Worm (Caenorhabditis elegans) whole organism, mixed stage, embryonic: ENCODE data around the gene spcs-2.

Experiments used
- M03D4.4 ChIP-seq: sonication (generic microtip); optimal IDR thresholded peaks from 2 replicates; lab custom pipeline; 2017; ENCODE audit warnings: mild to moderate bottlenecking, missing genetic modification characterization, missing compliant biosample characterization
- bed-3 ChIP-seq: fragments of 200-800 bp; sonication (Bioruptor generic); optimal IDR thresholded peaks from 3 replicates; lab custom pipeline; 2018; ENCODE audit warnings: mild to moderate bottlenecking, missing genetic modification characterization, moderate library complexity, missing compliant biosample characterization
- blmp-1 ChIP-seq: fragments of 150-350 bp; optimal IDR thresholded peaks from 2 replicates; lab custom pipeline; 2014; ENCODE audit warnings: missing biosample characterization, missing genetic modification characterization
- ceh-39 ChIP-seq: fragments of 150-350 bp; optimal IDR thresholded peaks from 2 replicates; lab custom pipeline; 2014; ENCODE audit warnings: missing biosample characterization, missing genetic modification characterization
- ceh-43 ChIP-seq: fragments of 200-800 bp; sonication (Bioruptor generic); optimal IDR thresholded peaks from 2 replicates; lab custom pipeline; 2018; ENCODE audit warnings: mild to moderate bottlenecking, missing genetic modification characterization, moderate library complexity, missing compliant biosample characterization
- ceh-83 ChIP-seq: fragments of 200-800 bp; sonication (Bioruptor generic); optimal IDR thresholded peaks from 2 replicates; lab custom pipeline; 2018; ENCODE audit warnings: mild to moderate bottlenecking, missing genetic modification characterization, missing compliant biosample characterization
- ces-1 ChIP-seq: fragments of 150-350 bp; optimal IDR thresholded peaks from 2 replicates; lab custom pipeline; 2014; ENCODE audit warnings: missing biosample characterization, missing genetic modification reagents, missing genetic modification characterization
- cnd-1 ChIP-seq: fragments of 200-800 bp; sonication (Bioruptor generic); optimal IDR thresholded peaks from 2 replicates; lab custom pipeline; 2018; ENCODE audit warnings: mild to moderate bottlenecking, missing genetic modification characterization, missing compliant biosample characterization
- drap-1 ChIP-seq: fragments of 200-800 bp; sonication (Bioruptor generic); optimal IDR thresholded peaks from 3 replicates; lab custom pipeline; 2018; ENCODE audit warnings: mild to moderate bottlenecking, missing genetic modification characterization, missing compliant biosample characterization
- elt-3 ChIP-seq: fragments of 150-350 bp; optimal IDR thresholded peaks from 2 replicates; lab custom pipeline; 2014; ENCODE audit warnings: missing biosample characterization, missing genetic modification characterization
- flh-1 ChIP-seq: fragments of 200-800 bp; sonication (Bioruptor generic); optimal IDR thresholded peaks from 2 replicates; lab custom pipeline; 2018; ENCODE audit warnings: mild to moderate bottlenecking, missing genetic modification characterization, moderate library complexity, missing compliant biosample characterization
- ham-2 ChIP-seq: fragments of 200-800 bp; sonication (Bioruptor generic); optimal IDR thresholded peaks from 2 replicates; lab custom pipeline; 2018; ENCODE audit warnings: mild to moderate bottlenecking, missing genetic modification characterization, missing compliant biosample characterization
- hlh-1 ChIP-seq: fragments of 150-350 bp; optimal IDR thresholded peaks from 2 replicates; lab custom pipeline; 2014; ENCODE audit warnings: missing biosample characterization, missing genetic modification reagents, missing genetic modification characterization
- lin-13 ChIP-seq: fragments of 150-350 bp; optimal IDR thresholded peaks from 2 replicates; lab custom pipeline; 2014; ENCODE audit warnings: missing biosample characterization, missing genetic modification characterization
- lin-32 ChIP-seq: fragments of 200-800 bp; sonication (Bioruptor generic); optimal IDR thresholded peaks from 2 replicates; lab custom pipeline; 2018; ENCODE audit warnings: mild to moderate bottlenecking, missing genetic modification characterization, missing compliant biosample characterization
- lsy-2 ChIP-seq: fragments of 150-350 bp; optimal IDR thresholded peaks from 2 replicates; lab custom pipeline; 2014; ENCODE audit warnings: missing biosample characterization, missing genetic modification characterization
- mab-5 ChIP-seq: fragments of 150-350 bp; optimal IDR thresholded peaks from 2 replicates; lab custom pipeline; 2014; ENCODE audit warnings: missing biosample characterization, missing genetic modification characterization
- mep-1 ChIP-seq: fragments of 150-350 bp; optimal IDR thresholded peaks from 2 replicates; lab custom pipeline; 2017; ENCODE audit warnings: missing biosample characterization, missing genetic modification reagents, missing genetic modification characterization, inconsistent platforms
- mls-2 ChIP-seq: sonication (generic microtip); optimal IDR thresholded peaks from 2 replicates; lab custom pipeline; 2016; ENCODE audit warnings: mild to moderate bottlenecking, missing genetic modification characterization, moderate library complexity, missing compliant biosample characterization
- nhr-12 ChIP-seq: fragments of 150-350 bp; optimal IDR thresholded peaks from 2 replicates; lab custom pipeline; 2014; ENCODE audit warnings: missing biosample characterization, missing genetic modification characterization
- nhr-2 ChIP-seq: fragments of 150-350 bp; optimal IDR thresholded peaks from 2 replicates; lab custom pipeline; 2014; ENCODE audit warnings: missing biosample characterization, missing genetic modification characterization
- nhr-237 ChIP-seq: fragments of 150-350 bp; optimal IDR thresholded peaks from 2 replicates; lab custom pipeline; 2014; ENCODE audit warnings: missing biosample characterization, missing genetic modification characterization
- nhr-28 ChIP-seq: fragments of 150-350 bp; optimal IDR thresholded peaks from 2 replicates; lab custom pipeline; 2014; ENCODE audit warnings: missing biosample characterization, missing genetic modification characterization
- nhr-76 ChIP-seq: sonication (generic microtip); optimal IDR thresholded peaks from 2 replicates; lab custom pipeline; 2017; ENCODE audit warnings: missing biosample characterization, missing genetic modification characterization
- sem-2 ChIP-seq: fragments of 200-800 bp; sonication (Bioruptor generic); optimal IDR thresholded peaks from 2 replicates; lab custom pipeline; 2018; ENCODE audit warnings: mild to moderate bottlenecking, missing genetic modification characterization, missing compliant biosample characterization
- snpc-4 ChIP-seq: fragments of 150-350 bp; optimal IDR thresholded peaks from 2 replicates; lab custom pipeline; 2014; ENCODE audit warnings: missing biosample characterization, missing genetic modification characterization
- sptf-1 ChIP-seq: sonication (generic microtip); optimal IDR thresholded peaks from 2 replicates; lab custom pipeline; 2017; ENCODE audit warnings: mild to moderate bottlenecking, missing genetic modification characterization, moderate library complexity, missing compliant biosample characterization
- tbx-8 ChIP-seq: fragments of 200-800 bp; sonication (Bioruptor generic); optimal IDR thresholded peaks from 2 replicates; lab custom pipeline; 2018; ENCODE audit warnings: mild to moderate bottlenecking, missing genetic modification characterization, moderate library complexity, missing compliant biosample characterization
- unc-120 ChIP-seq: sonication (generic microtip); optimal IDR thresholded peaks from 2 replicates; lab custom pipeline; 2017; ENCODE audit warnings: missing genetic modification characterization, missing compliant biosample characterization; ENCODE audit not compliant: poor library complexity, severe bottlenecking
- unc-39 ChIP-seq: fragments of 150-350 bp; optimal IDR thresholded peaks from 2 replicates; lab custom pipeline; 2014; ENCODE audit warnings: missing biosample characterization, missing genetic modification characterization
- unc-62 ChIP-seq: fragments of 150-350 bp; optimal IDR thresholded peaks from 2 replicates; lab custom pipeline; 2014; ENCODE audit warnings: missing biosample characterization, missing genetic modification reagents, missing genetic modification characterization
- zip-8 ChIP-seq: fragments of 150-350 bp; optimal IDR thresholded peaks from 2 replicates; lab custom pipeline; 2014; ENCODE audit warnings: missing biosample characterization, missing genetic modification characterization
- ztf-11 ChIP-seq: fragments of 150-350 bp; optimal IDR thresholded peaks from 2 replicates; lab custom pipeline; 2014; ENCODE audit warnings: missing biosample characterization, missing genetic modification characterization

spcs-2 gene

DNA sequence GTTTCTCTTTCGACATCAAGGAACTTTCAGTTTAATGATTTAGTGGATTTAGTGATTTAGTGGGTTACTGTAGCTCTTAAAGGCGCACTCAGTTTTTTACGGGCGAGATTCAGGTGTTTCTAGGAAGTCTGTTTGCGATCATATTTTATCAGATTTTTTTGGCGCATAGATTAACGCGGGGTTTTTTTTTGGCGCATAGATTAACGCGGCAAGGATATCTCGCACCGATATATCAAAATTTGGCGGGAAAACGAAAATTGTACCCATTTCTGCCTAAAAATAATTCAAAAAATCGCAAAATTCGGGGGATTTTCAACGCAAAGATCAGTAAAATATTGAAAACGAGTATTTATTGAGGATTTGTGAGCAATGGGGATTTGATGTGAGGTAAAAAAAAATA is 5.9 kb downstream of the spcs-2 start:
- TF ChIP-seq bed-3 (GFP tag; lab: Kevin White, UChicago): no peak

DNA sequence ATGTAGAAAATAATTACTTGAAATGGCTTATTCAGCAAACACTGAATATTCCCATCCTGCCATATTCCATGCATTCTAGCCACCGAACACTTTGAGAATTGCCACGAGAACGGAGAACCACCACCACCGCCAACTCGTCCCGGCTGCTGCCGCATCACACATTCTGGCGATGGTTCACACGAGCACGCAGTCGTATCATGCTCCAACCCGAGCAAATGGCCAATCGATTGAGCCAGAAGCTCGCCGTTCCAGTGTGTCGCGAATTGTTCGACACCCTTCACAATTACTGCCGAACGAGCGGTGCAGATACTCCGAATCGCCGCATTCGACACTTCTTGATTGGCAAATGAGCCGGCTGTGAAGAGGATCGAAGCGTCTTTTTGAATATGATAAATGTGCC is 10.3 kb downstream of the spcs-2 start:
- TF ChIP-seq hlh-1 (tag; lab: Kevin White, UChicago): no peak
- TF ChIP-seq lin-13 (tag; lab: Kevin White, UChicago): no peak
- no peak for TF ChIP-seq lin-32
- TF ChIP-seq drap-1: no peak
- TF ChIP-seq nhr-76 (tag; lab: Kevin White, UChicago): no peak
- TF ChIP-seq blmp-1 (tag; lab: Kevin White, UChicago): no peak
- TF ChIP-seq ceh-39 (tag; lab: Kevin White, UChicago): no peak
- no peak for TF ChIP-seq bed-3 (GFP tag; lab: Kevin White, UChicago)
- TF ChIP-seq nhr-28 (tag; lab: Kevin White, UChicago): no peak
- TF ChIP-seq snpc-4 (tag; lab: Kevin White, UChicago): no peak
- no peak for TF ChIP-seq nhr-237 (tag; lab: Kevin White, UChicago)
- TF ChIP-seq lsy-2 (tag; lab: Kevin White, UChicago): no peak
- no peak for TF ChIP-seq zip-8
- TF ChIP-seq cnd-1 (tag; lab: Kevin White, UChicago): no peak

DNA sequence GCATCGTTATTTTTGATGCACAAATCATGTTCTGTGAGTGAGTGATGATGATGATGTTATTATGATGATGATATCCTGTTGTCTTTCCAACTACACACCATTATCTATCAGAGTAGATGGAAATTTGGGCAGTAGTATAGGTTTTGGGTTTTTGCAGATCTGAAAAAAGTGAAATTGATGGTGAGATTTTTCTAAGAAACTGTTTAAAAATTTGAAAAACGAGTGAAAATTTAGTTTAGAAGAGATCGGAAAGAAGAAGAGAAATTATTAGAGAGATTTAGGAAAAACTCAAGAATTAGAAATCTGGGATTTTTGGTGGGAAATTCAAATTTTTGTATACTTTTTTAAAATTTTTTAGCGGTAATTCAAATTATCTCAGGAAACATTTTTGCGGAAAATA is 16.7 kb downstream of the spcs-2 start, which contains the start of the genes Y37D8A.29 and unc-71:
Gene Y37D8A.29 (minus strand): TSS at position 101 of the 400 bp plus-strand sequence.
Gene unc-71 (minus strand): TSS at position 159 of the 400 bp plus-strand sequence.
- TF ChIP-seq lsy-2 (tag; lab: Kevin White, UChicago): no peak
- TF ChIP-seq ztf-11 (tag; lab: Kevin White, UChicago): no peak
- no peak for TF ChIP-seq snpc-4 (tag; lab: Kevin White, UChicago)
- no peak for TF ChIP-seq nhr-237 (tag; lab: Kevin White, UChicago)

DNA sequence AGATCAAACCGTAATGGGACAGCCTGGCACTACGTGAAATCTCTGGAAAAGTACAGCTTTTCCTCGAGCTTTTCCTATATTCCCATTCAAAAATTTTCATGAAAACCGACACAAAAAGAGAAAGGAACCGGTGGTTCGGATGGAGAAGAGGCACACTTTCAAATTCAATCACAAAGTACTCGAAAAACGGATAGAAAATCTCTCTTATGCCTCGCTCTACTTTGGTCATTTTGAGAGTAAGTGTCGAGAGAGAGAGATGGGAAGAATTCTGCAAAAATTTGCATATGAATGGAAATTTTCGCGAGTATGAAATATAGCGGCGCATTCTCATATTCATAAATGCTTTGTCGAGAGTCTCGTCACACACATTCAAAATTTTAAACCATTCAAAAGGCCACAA is 17.9 kb downstream of the spcs-2 start:
- TF ChIP-seq sem-2 (GFP tag; lab: Kevin White, UChicago) (no peak), mab-5 (tag; lab: Kevin White, UChicago) (no peak), zip-8 (no peak), ces-1 (GFP tag; lab: Kevin White, UChicago) (peak; percentile 81), snpc-4 (tag; lab: Kevin White, UChicago) (no peak)

DNA sequence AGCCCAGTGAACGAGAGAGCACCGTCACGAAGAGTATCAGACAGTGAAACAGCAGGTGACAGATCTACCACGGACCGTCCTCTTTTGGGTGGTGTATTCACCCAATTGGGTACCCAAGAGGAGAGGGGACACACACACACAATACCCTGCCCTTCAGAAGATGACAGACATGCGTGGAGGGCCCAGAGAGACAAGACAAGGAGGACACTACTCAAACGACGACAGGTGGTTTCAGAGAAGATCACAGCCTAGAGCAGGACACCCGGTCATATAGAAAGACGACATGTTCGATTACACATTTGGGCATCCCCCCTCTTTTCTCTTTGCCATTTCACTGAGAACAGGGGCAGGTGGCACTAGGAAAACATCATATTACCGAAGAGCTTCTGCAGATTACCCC is 19.4 kb downstream of the spcs-2 start:
- TF ChIP-seq sptf-1 (tag; lab: Kevin White, UChicago) (peak; percentile 23), ceh-43 (no peak), hlh-1 (tag; lab: Kevin White, UChicago) (peak; percentile 48), mep-1 (tag; lab: Kevin White, UChicago) (peak; percentile 59), unc-120 (peak; percentile 0), nhr-76 (tag; lab: Kevin White, UChicago) (no peak), ces-1 (GFP tag; lab: Kevin White, UChicago) (no peak), snpc-4 (tag; lab: Kevin White, UChicago) (no peak), lin-32 (peak; percentile 88), nhr-2 (peak; percentile 99), unc-62 (GFP tag; lab: Kevin White, UChicago) (peak; percentile 37), cnd-1 (tag; lab: Kevin White, UChicago) (peak; percentile 71)

DNA sequence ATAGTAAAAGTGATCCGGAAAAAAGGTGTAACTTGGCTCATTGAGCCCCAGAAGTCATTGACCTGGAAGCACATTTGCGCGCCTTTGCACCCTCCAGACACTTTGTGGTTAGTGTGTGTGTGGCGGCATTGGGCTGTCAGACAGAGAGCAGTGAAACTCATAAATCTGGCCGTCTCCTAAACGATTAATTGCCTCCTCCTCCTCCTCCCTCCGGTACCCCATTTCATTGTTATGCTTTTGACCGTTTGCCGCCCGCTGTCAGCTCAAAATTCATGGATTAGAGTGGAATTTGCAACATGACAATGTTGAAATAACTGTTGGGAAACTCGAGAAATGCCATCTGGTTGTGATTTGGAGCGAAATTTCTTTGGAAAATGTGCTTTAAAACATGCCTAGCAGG is 29.2 kb downstream of the spcs-2 start:
- peak; percentile 65 for TF ChIP-seq unc-62 (GFP tag; lab: Kevin White, UChicago)
- no peak for TF ChIP-seq ceh-39 (tag; lab: Kevin White, UChicago)
- TF ChIP-seq flh-1 (GFP tag; lab: Kevin White, UChicago): no peak

DNA sequence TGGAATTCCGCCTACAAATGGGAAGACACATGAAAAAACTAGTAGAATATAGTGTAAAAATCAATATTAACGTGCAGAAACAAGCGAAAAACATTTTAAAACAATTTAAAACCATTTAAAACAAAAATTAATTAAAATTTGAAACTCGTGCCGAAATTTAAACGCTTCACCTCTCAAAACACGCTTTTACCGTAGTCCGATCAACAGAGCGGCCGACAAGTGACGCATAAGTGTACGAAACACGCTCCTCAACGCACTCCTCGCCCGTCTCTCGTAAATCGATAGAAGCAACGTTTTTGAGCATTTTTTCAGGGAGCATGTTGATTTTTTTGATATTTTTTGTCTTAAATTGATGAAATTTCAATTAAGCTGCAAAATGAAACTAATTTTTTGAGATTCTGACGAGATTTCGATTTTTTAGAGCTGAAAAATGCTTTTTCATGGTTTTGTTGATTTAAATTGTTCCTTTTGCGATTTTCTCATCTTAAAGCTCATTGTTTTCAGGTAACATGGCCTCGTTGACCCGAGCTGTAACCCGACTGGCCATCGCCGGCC is 30.2 kb downstream of the spcs-2 start, which contains the start of gene cox-5A:
Gene cox-5A (plus strand): TSS at position 505 of the 555 bp plus-strand sequence.
- peak; percentile 89 for TF ChIP-seq mls-2 (tag; lab: Kevin White, UChicago)
- no peak for TF ChIP-seq sem-2 (GFP tag; lab: Kevin White, UChicago)
- TF ChIP-seq lin-32: no peak
- no peak for TF ChIP-seq unc-39 (tag; lab: Kevin White, UChicago)
- TF ChIP-seq hlh-1 (tag; lab: Kevin White, UChicago): peak; percentile 81
- peak; percentile 9 for TF ChIP-seq nhr-76 (tag; lab: Kevin White, UChicago)
- TF ChIP-seq drap-1: peak; percentile 73
- TF ChIP-seq elt-3: peak; percentile 67
- peak; percentile 100 for TF ChIP-seq lsy-2 (tag; lab: Kevin White, UChicago)
- no peak for TF ChIP-seq tbx-8 (GFP tag; lab: Kevin White, UChicago)
- peak; percentile 40 for TF ChIP-seq unc-120
- TF ChIP-seq cnd-1 (tag; lab: Kevin White, UChicago): peak; percentile 65
- no peak for TF ChIP-seq flh-1 (GFP tag; lab: Kevin White, UChicago)
- peak; percentile 76 for TF ChIP-seq ceh-83 (GFP tag; lab: Kevin White, UChicago)
- peak; percentile 99 for TF ChIP-seq lin-13 (tag; lab: Kevin White, UChicago)
- TF ChIP-seq bed-3 (GFP tag; lab: Kevin White, UChicago): no peak
- TF ChIP-seq nhr-12 (tag; lab: Kevin White, UChicago): no peak
- peak; percentile 76 for TF ChIP-seq ceh-43
- TF ChIP-seq ztf-11 (tag; lab: Kevin White, UChicago): peak; percentile 78
- TF ChIP-seq zip-8: no peak
- peak; percentile 59 for TF ChIP-seq ham-2 (GFP tag; lab: Kevin White, UChicago)
- no peak for TF ChIP-seq blmp-1 (tag; lab: Kevin White, UChicago)
- peak; percentile 98 for TF ChIP-seq mep-1 (tag; lab: Kevin White, UChicago)
- no peak for TF ChIP-seq nhr-28 (tag; lab: Kevin White, UChicago)
- TF ChIP-seq ceh-39 (tag; lab: Kevin White, UChicago): peak; percentile 98
- peak; percentile 75 for TF ChIP-seq M03D4.4 (tag; lab: Kevin White, UChicago)
- TF ChIP-seq nhr-2: peak; percentile 40
- peak; percentile 97 for TF ChIP-seq nhr-237 (tag; lab: Kevin White, UChicago)
- TF ChIP-seq unc-62 (GFP tag; lab: Kevin White, UChicago): peak; percentile 83
